Fruit fly (Drosophila melanogaster) whole organism, embryonic: ENCODE measurements around the gene Vha55.
A peak's percentile ranks its signal among the peaks of the same experiment; 100 is the strongest.

Experiments used
- Bgb ChIP-seq: fragments of 200-800 bp; sonication (Bioruptor generic); IDR thresholded peaks from 2 replicates; pipeline ENCODE4 v1.3.6; 2022; ENCODE audit warnings: missing biosample characterization, missing genetic modification characterization; ENCODE audit not compliant: partially characterized antibody
- CG10267 ChIP-seq: fragments of 200-800 bp; sonication (Bioruptor generic); optimal IDR thresholded peaks from 2 replicates; lab custom pipeline; 2018; ENCODE audit warnings: missing biosample characterization, mild to moderate bottlenecking, missing genetic modification characterization, moderate library complexity
- CG12155 ChIP-seq: fragments of 200-800 bp; sonication (Bioruptor generic); optimal IDR thresholded peaks from 3 replicates; lab custom pipeline; 2016; ENCODE audit warnings: missing biosample characterization, missing genetic modification characterization
- CG14014 ChIP-seq: fragments of 200-800 bp; sonication (Bioruptor generic); IDR thresholded peaks from 2 replicates; pipeline ENCODE4 v1.3.6; 2022; ENCODE audit warnings: missing biosample characterization, missing genetic modification characterization
- CG14965 ChIP-seq: fragments of 200-800 bp; sonication (Bioruptor generic); optimal IDR thresholded peaks from 2 replicates; lab custom pipeline; 2016; ENCODE audit warnings: missing biosample characterization, missing genetic modification characterization, borderline replicate concordance
- CG15269 ChIP-seq: fragments of 200-800 bp; sonication (Bioruptor generic); optimal IDR thresholded peaks from 2 replicates; lab custom pipeline; 2018; ENCODE audit warnings: missing biosample characterization, mild to moderate bottlenecking, missing genetic modification characterization, moderate library complexity
- CG16863 ChIP-seq: fragments of 200-800 bp; sonication (Bioruptor generic); optimal IDR thresholded peaks from 3 replicates; lab custom pipeline; 2016; ENCODE audit warnings: missing biosample characterization, missing genetic modification characterization
- CG18011 ChIP-seq: fragments of 200-800 bp; sonication (Bioruptor generic); optimal IDR thresholded peaks from 2 replicates; lab custom pipeline; 2017; ENCODE audit warnings: missing biosample characterization, missing genetic modification characterization, mild to moderate bottlenecking, moderate library complexity, missing genotype
- CG2120 ChIP-seq: fragments of 200-800 bp; sonication (Bioruptor generic); optimal IDR thresholded peaks from 3 replicates; lab custom pipeline; 2016; ENCODE audit warnings: missing biosample characterization, missing genetic modification characterization
- CG2678 ChIP-seq: fragments of 200-800 bp; sonication (Bioruptor generic); optimal IDR thresholded peaks from 3 replicates; lab custom pipeline; 2019; ENCODE audit warnings: missing biosample characterization, mild to moderate bottlenecking, missing genetic modification characterization, moderate library complexity
- CG3407 ChIP-seq: fragments of 200-800 bp; sonication (Bioruptor generic); optimal IDR thresholded peaks from 2 replicates; lab custom pipeline; 2018; ENCODE audit warnings: missing biosample characterization, mild to moderate bottlenecking, missing genetic modification characterization
- CG34224 ChIP-seq: fragments of 200-800 bp; sonication (Bioruptor generic); IDR thresholded peaks from 3 replicates; pipeline ENCODE4 v1.3.6; 2022; ENCODE audit warnings: missing biosample characterization, missing genetic modification characterization; ENCODE audit not compliant: partially characterized antibody
- CG34422 ChIP-seq: fragments of 200-800 bp; sonication (Bioruptor generic); IDR thresholded peaks from 3 replicates; pipeline ENCODE4 v1.3.6; 2022; ENCODE audit warnings: missing biosample characterization, missing genetic modification characterization
- CG3995 ChIP-seq: fragments of 200-800 bp; sonication (Bioruptor generic); optimal IDR thresholded peaks from 3 replicates; lab custom pipeline; 2016; ENCODE audit warnings: missing biosample characterization, missing genetic modification characterization
- CG4282 ChIP-seq: fragments of 200-800 bp; sonication (Bioruptor generic); optimal IDR thresholded peaks from 2 replicates; lab custom pipeline; 2016; ENCODE audit warnings: missing biosample characterization, missing genetic modification characterization
- CG6175 ChIP-seq: fragments of 200-800 bp; sonication (Bioruptor generic); IDR thresholded peaks from 3 replicates; pipeline ENCODE4 v1.3.6; 2022; ENCODE audit warnings: missing biosample characterization, missing genetic modification characterization
- CG9817 ChIP-seq: fragments of 200-800 bp; sonication (Bioruptor generic); optimal IDR thresholded peaks from 2 replicates; lab custom pipeline; 2018; ENCODE audit warnings: missing biosample characterization, mild to moderate bottlenecking, missing genetic modification characterization, moderate library complexity
- Camta ChIP-seq: fragments of 200-800 bp; sonication (Bioruptor generic); optimal IDR thresholded peaks from 2 replicates; lab custom pipeline; 2016; ENCODE audit warnings: missing biosample characterization, missing genetic modification characterization
- Dp ChIP-seq: fragments of 200-800 bp; sonication (Bioruptor generic); optimal IDR thresholded peaks from 2 replicates; lab custom pipeline; 2018; ENCODE audit warnings: missing biosample characterization, mild to moderate bottlenecking, missing genetic modification characterization, moderate library complexity
- E2f2 ChIP-seq: fragments of 200-800 bp; sonication (Bioruptor generic); IDR thresholded peaks from 2 replicates; pipeline ENCODE4 v1.3.6; 2022; ENCODE audit warnings: missing biosample characterization, missing genetic modification characterization
- Ets65A ChIP-seq: fragments of 200-800 bp; sonication (Bioruptor generic); peaks from one replicate; lab custom pipeline; 2016; ENCODE audit warnings: missing biosample characterization, missing genetic modification characterization
- Gug ChIP-seq: fragments of 200-800 bp; sonication (Bioruptor generic); IDR thresholded peaks from 4 replicates; pipeline ENCODE4 v1.3.6; 2022; ENCODE audit warnings: missing biosample characterization, missing genetic modification characterization
- HLH3B ChIP-seq: fragments of 200-800 bp; sonication (Bioruptor generic); IDR thresholded peaks from 2 replicates; pipeline ENCODE4 v1.3.6; 2022; ENCODE audit warnings: missing biosample characterization, missing genetic modification characterization
- Med ChIP-seq: fragments of 200-800 bp; sonication (Bioruptor generic); peaks from one replicate; lab custom pipeline; 2016; ENCODE audit warnings: missing biosample characterization, missing genetic modification characterization, mild to moderate bottlenecking, inconsistent platforms, moderate library complexity
- Myb ChIP-seq: fragments of 200-800 bp; sonication (Bioruptor generic); optimal IDR thresholded peaks from 2 replicates; lab custom pipeline; 2016; ENCODE audit warnings: missing biosample characterization, missing genetic modification characterization
- NfI ChIP-seq: fragments of 200-800 bp; sonication (Bioruptor generic); optimal IDR thresholded peaks from 3 replicates; lab custom pipeline; 2018; ENCODE audit warnings: missing biosample characterization, mild to moderate bottlenecking, missing genetic modification characterization, moderate library complexity
- Oli ChIP-seq: fragments of 200-800 bp; sonication (Bioruptor generic); optimal IDR thresholded peaks from 2 replicates; lab custom pipeline; 2018; ENCODE audit warnings: missing biosample characterization, mild to moderate bottlenecking, missing genetic modification characterization, moderate library complexity
- Ravus ChIP-seq: fragments of 200-800 bp; sonication (Bioruptor generic); IDR thresholded peaks from 2 replicates; pipeline ENCODE4 v1.3.6; 2022; ENCODE audit warnings: missing biosample characterization, missing genetic modification characterization
- Sox100B ChIP-seq: fragments of 200-800 bp; sonication (Bioruptor generic); optimal IDR thresholded peaks from 3 replicates; lab custom pipeline; 2018; ENCODE audit warnings: missing biosample characterization, mild to moderate bottlenecking, missing genetic modification characterization
- ab ChIP-seq: fragments of 200-800 bp; sonication (Bioruptor generic); optimal IDR thresholded peaks from 2 replicates; lab custom pipeline; 2016; ENCODE audit warnings: missing biosample characterization, missing genetic modification characterization
- ap ChIP-seq: fragments of 200-800 bp; sonication (Bioruptor generic); IDR thresholded peaks from 2 replicates; pipeline ENCODE4 v1.3.6; 2022; ENCODE audit warnings: missing biosample characterization, missing genetic modification characterization
- bbx ChIP-seq: fragments of 200-800 bp; sonication (Bioruptor generic); IDR thresholded peaks from 2 replicates; pipeline ENCODE4 v1.3.6; 2022; ENCODE audit warnings: missing biosample characterization, missing genetic modification characterization; ENCODE audit not compliant: partially characterized antibody
- bsh ChIP-seq, 2 experiments: fragments of 200-800 bp; sonication (Bioruptor generic); optimal IDR thresholded peaks; 2 replicates each; lab custom pipeline; 2017 to 2018; ENCODE audit warnings: mild to moderate bottlenecking in 2 of 2, missing biosample characterization in 2 of 2, missing genetic modification characterization in 2 of 2, moderate library complexity in 1 of 2
- cad ChIP-seq: fragments of >200 bp; optimal IDR thresholded peaks from 2 replicates; lab custom pipeline; 2017; ENCODE audit warnings: missing biosample characterization, missing genetic modification characterization
- caup ChIP-seq: fragments of 200-800 bp; sonication (Bioruptor generic); optimal IDR thresholded peaks from 3 replicates; lab custom pipeline; 2017; ENCODE audit warnings: missing biosample characterization, mild to moderate bottlenecking, missing genetic modification characterization, moderate library complexity; ENCODE audit not compliant: severe bottlenecking
- chm ChIP-seq: fragments of 200-800 bp; sonication (Bioruptor generic); IDR thresholded peaks from 2 replicates; pipeline ENCODE4 v1.3.6; 2022; ENCODE audit warnings: missing biosample characterization, missing genetic modification characterization
- ci ChIP-seq: fragments of 200-800 bp; sonication (Bioruptor generic); IDR thresholded peaks from 3 replicates; pipeline ENCODE4 v1.3.6; 2022; ENCODE audit warnings: missing biosample characterization, missing genetic modification characterization
- disco-r ChIP-seq: fragments of 200-800 bp; sonication (Bioruptor generic); optimal IDR thresholded peaks from 2 replicates; lab custom pipeline; 2016; ENCODE audit warnings: missing biosample characterization, missing genetic modification characterization
- emc ChIP-seq: fragments of 200-800 bp; sonication (Bioruptor generic); optimal IDR thresholded peaks from 2 replicates; lab custom pipeline; 2016; ENCODE audit warnings: missing biosample characterization, missing genetic modification characterization
- fd3F ChIP-seq: fragments of 200-800 bp; sonication (Bioruptor generic); optimal IDR thresholded peaks from 2 replicates; lab custom pipeline; 2018; ENCODE audit warnings: missing biosample characterization, mild to moderate bottlenecking, missing genetic modification characterization, moderate library complexity
- gfzf ChIP-seq: fragments of 200-800 bp; sonication (Bioruptor generic); optimal IDR thresholded peaks from 2 replicates; lab custom pipeline; 2016; ENCODE audit warnings: missing biosample characterization, mild to moderate bottlenecking, missing genetic modification characterization, moderate library complexity
- jigr1 ChIP-seq: fragments of 200-800 bp; sonication (Bioruptor generic); IDR thresholded peaks from 3 replicates; pipeline ENCODE4 v1.3.6; 2022; ENCODE audit warnings: missing biosample characterization, missing genetic modification characterization
- kay ChIP-seq: fragments of 200-800 bp; sonication (Bioruptor generic); optimal IDR thresholded peaks from 2 replicates; lab custom pipeline; 2016; ENCODE audit warnings: missing biosample characterization, missing genetic modification characterization
- kni ChIP-seq: fragments of 200-800 bp; sonication (Bioruptor generic); optimal IDR thresholded peaks from 3 replicates; lab custom pipeline; 2017; ENCODE audit warnings: mild to moderate bottlenecking, missing biosample characterization, missing genetic modification reagents, missing genetic modification characterization
- nom ChIP-seq: fragments of 200-800 bp; sonication (Bioruptor generic); optimal IDR thresholded peaks from 2 replicates; lab custom pipeline; 2017; ENCODE audit warnings: missing biosample characterization, missing genetic modification characterization, mild to moderate bottlenecking, moderate library complexity, missing genetic modification reagents
- p53 ChIP-seq: fragments of 200-800 bp; sonication (Bioruptor generic); optimal IDR thresholded peaks from 2 replicates; lab custom pipeline; 2016; ENCODE audit warnings: missing biosample characterization, missing genetic modification characterization
- pfk ChIP-seq: fragments of 200-800 bp; sonication (Bioruptor generic); optimal IDR thresholded peaks from 2 replicates; lab custom pipeline; 2018; ENCODE audit warnings: missing biosample characterization, mild to moderate bottlenecking, missing genetic modification characterization, moderate library complexity
- sens ChIP-seq: fragments of 200-800 bp; sonication (Bioruptor generic); peaks from one replicate; lab custom pipeline; 2016; ENCODE audit warnings: missing biosample characterization, missing genetic modification characterization
- sisA ChIP-seq: fragments of 200-800 bp; sonication (Bioruptor generic); IDR thresholded peaks from 2 replicates; pipeline ENCODE4 v1.3.6; 2022; ENCODE audit warnings: missing biosample characterization, missing genetic modification characterization
- stc ChIP-seq: fragments of 200-800 bp; sonication (Bioruptor generic); IDR thresholded peaks from 2 replicates; pipeline ENCODE4 v1.3.6; 2022; ENCODE audit warnings: missing biosample characterization, missing genetic modification characterization
- tll ChIP-seq, 2 experiments: fragments of 200-800 bp in 1 of 2; fragments of >200 bp in 1 of 2; sonication (Bioruptor generic) in 1 of 2; optimal IDR thresholded peaks; 2 replicates each; lab custom pipeline; 2017 to 2019; ENCODE audit warnings: missing biosample characterization in 2 of 2, missing genetic modification characterization in 2 of 2, mild to moderate bottlenecking in 1 of 2, moderate library complexity in 1 of 2
- tx ChIP-seq: fragments of 200-800 bp; sonication (Bioruptor generic); optimal IDR thresholded peaks from 2 replicates; lab custom pipeline; 2016; ENCODE audit warnings: missing biosample characterization, missing genetic modification characterization

The Vha55 gene

dm6 chr3R:12645771-12646317, 18.2 kb upstream of the Vha55 start (continued):
- TF ChIP-seq Myb (GFP tag; lab: Kevin White, UChicago) = no peak
- TF ChIP-seq CG2120 (GFP tag; lab: Kevin White, UChicago) = no peak
- no peak for TF ChIP-seq kay
- TF ChIP-seq CG3995 (GFP tag; lab: Kevin White, UChicago) = no peak
- no peak for TF ChIP-seq CG14965
- TF ChIP-seq nom (GFP tag; lab: Kevin White, UChicago) = no peak
- no peak for TF ChIP-seq CG12155
- TF ChIP-seq disco-r (GFP tag; lab: Kevin White, UChicago) = no peak
- no peak for TF ChIP-seq jigr1
- no peak for TF ChIP-seq CG16863 (GFP tag; lab: Kevin White, UChicago)
- no peak for TF ChIP-seq CG9817 (tag; lab: Kevin White, UChicago)
- no peak for TF ChIP-seq CG10267
- no peak for TF ChIP-seq CG18011 (GFP tag; lab: Kevin White, UChicago)
- TF ChIP-seq Med (GFP tag; lab: Kevin White, UChicago) = peak; percentile 46
- no peak for TF ChIP-seq kni (GFP tag; lab: Kevin White, UChicago)
- TF ChIP-seq CG15269 (tag; lab: Kevin White, UChicago) = no peak
- peak; percentile 93 for TF ChIP-seq cad
- TF ChIP-seq pfk (GFP tag; lab: Kevin White, UChicago) = no peak
- no peak for TF ChIP-seq stc
- no peak for TF ChIP-seq sisA (GFP tag; lab: Robert Waterston, UW)
- peak; percentile 88 for TF ChIP-seq Ets65A (GFP tag; lab: Kevin White, UChicago)
- TF ChIP-seq tll (GFP tag; optimal IDR thresholded peaks at IDR 0.05; lab: Kevin White, UChicago) = peak in 1 of 2 experiments; percentile 95
- no peak for TF ChIP-seq bsh (GFP tag; optimal IDR thresholded peaks at IDR 0.05; lab: Kevin White, UChicago)
- TF ChIP-seq fd3F = no peak
- no peak for TF ChIP-seq p53 (GFP tag; lab: Kevin White, UChicago)
- no peak for TF ChIP-seq NfI (GFP tag; lab: Kevin White, UChicago)
- no peak for TF ChIP-seq HLH3B
- no peak for TF ChIP-seq CG3407
- no peak for TF ChIP-seq Dp (GFP tag; lab: Kevin White, UChicago)
- TF ChIP-seq gfzf (GFP tag; lab: Kevin White, UChicago) = no peak
- TF ChIP-seq Camta = no peak
- no peak for TF ChIP-seq ap
- TF ChIP-seq Bgb (GFP tag; lab: Robert Waterston, UW) = no peak
- no peak for TF ChIP-seq Ravus (GFP tag; lab: Robert Waterston, UW)
- TF ChIP-seq ab (GFP tag; lab: Kevin White, UChicago) = no peak
- TF ChIP-seq Oli (tag; lab: Kevin White, UChicago) = no peak
- TF ChIP-seq ci (GFP tag; lab: Robert Waterston, UW) = 0 out of 3 replicates have a peak, but pooled peaks have one; percentile 6

- no peak for TF ChIP-seq emc (GFP tag; lab: Kevin White, UChicago)
- peak; percentile 79 for TF ChIP-seq sens (GFP tag; lab: Kevin White, UChicago)
- TF ChIP-seq CG34224 = no peak
- TF ChIP-seq Gug (GFP tag; lab: Robert Waterston, UW) = no peak
- TF ChIP-seq CG4282 (GFP tag; lab: Kevin White, UChicago) = no peak
- no peak for TF ChIP-seq bbx (GFP tag; lab: Robert Waterston, UW)
- TF ChIP-seq CG2678 (tag; lab: Kevin White, UChicago) = peak; percentile 29
- TF ChIP-seq chm (GFP tag; lab: Robert Waterston, UW) = no peak
- TF ChIP-seq CG34422 (GFP tag; lab: Robert Waterston, UW) = no peak
- no peak for TF ChIP-seq CG14014
- TF ChIP-seq tx (GFP tag; lab: Kevin White, UChicago) = no peak
- no peak for TF ChIP-seq CG6175 (GFP tag; lab: Robert Waterston, UW)
- no peak for TF ChIP-seq E2f2
- no peak for TF ChIP-seq caup
- no peak for TF ChIP-seq sisA (GFP tag; lab: Robert Waterston, UW)
- peak; percentile 15 for TF ChIP-seq Sox100B
Measured at dm6 chr3R:12644621-12645310, 17.1 kb upstream of the Vha55 start.
